Fruit fly (Drosophila melanogaster): ENCODE measurements around the gene AsnS.

AsnS gene

DNA sequence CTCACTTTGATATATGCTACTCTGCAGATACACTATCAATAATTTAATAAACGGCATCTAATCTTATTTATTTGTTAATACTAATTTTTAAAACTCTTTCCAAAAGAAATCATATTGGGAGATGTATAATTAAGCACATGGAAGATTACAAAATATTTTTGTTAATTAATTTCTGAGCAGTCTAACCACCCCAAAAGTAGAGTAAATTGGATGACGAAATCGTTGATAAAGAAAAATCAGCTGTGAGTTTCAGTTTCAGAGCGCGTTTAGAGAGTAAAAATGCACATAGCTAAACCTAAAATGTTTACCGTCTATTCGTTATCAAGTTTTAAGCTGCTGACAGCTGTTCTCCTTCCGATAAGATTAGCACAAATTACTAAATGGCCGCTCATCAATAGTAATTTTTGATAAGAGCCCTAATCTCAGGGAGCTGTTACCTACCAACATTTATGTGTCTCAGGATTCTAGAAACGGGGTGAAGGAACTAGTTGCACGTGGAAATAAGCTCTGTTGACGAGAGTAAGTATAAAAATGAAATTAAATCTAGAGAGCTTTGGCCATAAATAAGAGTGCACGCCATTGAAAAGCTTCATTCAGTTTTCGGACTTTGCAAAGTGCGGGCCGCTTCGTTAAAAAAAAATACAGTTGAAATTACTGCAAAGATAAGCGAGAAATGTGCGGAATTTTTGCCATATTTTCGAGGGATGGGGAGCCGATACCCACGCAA is at the start of gene AsnS, which contains the start of gene chb (continued):
- no peak for TF ChIP-seq CG34224 (GFP tag; IDR thresholded peaks at IDR 0.05; ENCODE audit: partially characterized antibody)
- TF ChIP-seq CG18011 (GFP tag; optimal IDR thresholded peaks at IDR 0.05): peak; percentile 69
- TF ChIP-seq Sry-δ (GFP tag; optimal IDR thresholded peaks at IDR 0.05): peak; percentile 24
- TF ChIP-seq row (GFP tag; IDR thresholded peaks at IDR 0.05): peak; percentile 96
- peak; percentile 78 for TF ChIP-seq cato (GFP tag; optimal IDR thresholded peaks at IDR 0.05; ENCODE audit: borderline replicate concordance)
- TF ChIP-seq sug (tag; optimal IDR thresholded peaks at IDR 0.05): peak; percentile 50
- peak; percentile 94 for TF ChIP-seq nmo (GFP tag; optimal IDR thresholded peaks at IDR 0.05)
- peak; percentile 64 for TF ChIP-seq CG8359 (GFP tag; optimal IDR thresholded peaks at IDR 0.05; ENCODE audit: borderline replicate concordance)
- TF ChIP-seq CG11456 (GFP tag; IDR thresholded peaks at IDR 0.05): peak; percentile 91
- TF ChIP-seq kay (GFP tag; optimal IDR thresholded peaks at IDR 0.05): peak; percentile 72
- TF ChIP-seq Nf-YC (tag; optimal IDR thresholded peaks at IDR 0.05): peak; percentile 53
- TF ChIP-seq Optix (GFP tag; IDR thresholded peaks at IDR 0.05): no peak
- peak; percentile 86 for TF ChIP-seq Xbp1 (GFP tag; optimal IDR thresholded peaks at IDR 0.05)
- TF ChIP-seq gt (GFP tag; IDR thresholded peaks at IDR 0.05): peak; percentile 58
- TF ChIP-seq gsb-n (tag; optimal IDR thresholded peaks at IDR 0.05): peak; percentile 89
- TF ChIP-seq gfzf (GFP tag; optimal IDR thresholded peaks at IDR 0.05): no peak
- peak; percentile 77 for TF ChIP-seq Hand (GFP tag; optimal IDR thresholded peaks at IDR 0.05)
- TF ChIP-seq ind (GFP tag; optimal IDR thresholded peaks at IDR 0.05): peak; percentile 86
- TF ChIP-seq HLH3B (GFP tag; IDR thresholded peaks at IDR 0.05): peak; percentile 95
- peak; percentile 12 for TF ChIP-seq CG15073 (GFP tag; optimal IDR thresholded peaks at IDR 0.05)
- peak; percentile 51 for TF ChIP-seq Atf3 (GFP tag; optimal IDR thresholded peaks at IDR 0.05)
- peak; percentile 87 for TF ChIP-seq so (GFP tag; IDR thresholded peaks at IDR 0.05)
- TF ChIP-seq dm (GFP tag; optimal IDR thresholded peaks at IDR 0.05): no peak
- TF ChIP-seq knrl (GFP tag; IDR thresholded peaks at IDR 0.05; ENCODE audit: partially characterized antibody): no peak
- TF ChIP-seq CG11398 (GFP tag; optimal IDR thresholded peaks at IDR 0.05): peak; percentile 10
- TF ChIP-seq CG32772 (GFP tag; IDR thresholded peaks at IDR 0.05): peak; percentile 90
- no peak for TF ChIP-seq pros (GFP tag; optimal IDR thresholded peaks at IDR 0.05)
- TF ChIP-seq BtbVII (GFP tag; optimal IDR thresholded peaks at IDR 0.05): peak; percentile 80
- peak; percentile 82 for TF ChIP-seq az2 (GFP tag; optimal IDR thresholded peaks at IDR 0.05)
- no peak for TF ChIP-seq abd-A (tag; optimal IDR thresholded peaks at IDR 0.05)
- TF ChIP-seq cas (GFP tag; IDR thresholded peaks at IDR 0.05): peak; percentile 83
- TF ChIP-seq CG3995 (GFP tag; optimal IDR thresholded peaks at IDR 0.05): peak; percentile 56
- no peak for TF ChIP-seq pan (optimal IDR thresholded peaks at IDR 0.05)
- peak in 1 of 2 experiments; percentile 96 for TF ChIP-seq pan (GFP tag; optimal IDR thresholded peaks at IDR 0.05 in 1 of 2, IDR thresholded peaks at IDR 0.05 in 1 of 2)
- TF ChIP-seq klu (GFP tag; IDR thresholded peaks at IDR 0.05): peak; percentile 86
- peak; percentile 78 for TF ChIP-seq Lim3 (GFP tag; IDR thresholded peaks at IDR 0.05)
- TF ChIP-seq pb (GFP tag; optimal IDR thresholded peaks at IDR 0.05): peak; percentile 45
- peak; percentile 72 for TF ChIP-seq tio (GFP tag; optimal IDR thresholded peaks at IDR 0.05)
- TF ChIP-seq psq (GFP tag; optimal IDR thresholded peaks at IDR 0.05): peak; percentile 56
- peak; percentile 91 for TF ChIP-seq Meics (GFP tag; optimal IDR thresholded peaks at IDR 0.05)
- TF ChIP-seq emc (GFP tag; optimal IDR thresholded peaks at IDR 0.05): peak; percentile 43
- peak; percentile 48 for TF ChIP-seq CG1792 (GFP tag; optimal IDR thresholded peaks at IDR 0.05)
- peak; percentile 89 for TF ChIP-seq Drgx (GFP tag; IDR thresholded peaks at IDR 0.05)
- TF ChIP-seq Myb (GFP tag; optimal IDR thresholded peaks at IDR 0.05): peak; percentile 40
- peak; percentile 93 for TF ChIP-seq HmgZ (tag; optimal IDR thresholded peaks at IDR 0.05)
- peak; percentile 19 for TF ChIP-seq CG10543 (GFP tag; optimal IDR thresholded peaks at IDR 0.05)
- peak; percentile 58 for TF ChIP-seq Usf (GFP tag; optimal IDR thresholded peaks at IDR 0.05)
- peak; percentile 73 to 85 for TF ChIP-seq Pdp1 (GFP tag; optimal IDR thresholded peaks at IDR 0.05)
- no peak for TF ChIP-seq B-H2 (GFP tag; optimal IDR thresholded peaks at IDR 0.05)
- TF ChIP-seq Neu2 (GFP tag; optimal IDR thresholded peaks at IDR 0.05; ENCODE audit: borderline replicate concordance): no peak
